Worm (Caenorhabditis elegans) whole organism, L1 larva: ENCODE results near the gene flh-1.
A peak's percentile ranks its signal among the peaks of the same experiment; 100 is the strongest.
"Not testable (repeated sequence)": the region's sequence is repeated elsewhere in the genome, so short reads cannot be mapped to it uniquely, and the experiment has no call there.

ENCODE experiments used
- C16A3.4 ChIP-seq: fragments of 150-350 bp; optimal IDR thresholded peaks from 2 replicates; lab custom pipeline; 2014; ENCODE audit warnings: missing biosample characterization, missing genetic modification characterization
- aha-1 ChIP-seq: fragments of 150-350 bp; optimal IDR thresholded peaks from 2 replicates; lab custom pipeline; 2014; ENCODE audit warnings: missing biosample characterization, missing genetic modification characterization
- alr-1 ChIP-seq: fragments of 200-800 bp; sonication (Bioruptor generic); optimal IDR thresholded peaks from 2 replicates; lab custom pipeline; 2018; ENCODE audit warnings: borderline replicate concordance, mild to moderate bottlenecking, missing genetic modification characterization, missing compliant biosample characterization
- ama-1 ChIP-seq: fragments of 150-350 bp; optimal IDR thresholded peaks from 2 replicates; lab custom pipeline; 2014
- ceh-88 ChIP-seq: fragments of 200-800 bp; sonication (Bioruptor generic); IDR thresholded peaks from 2 replicates; pipeline ENCODE4 v1.3.6; 2022; ENCODE audit warnings: missing genetic modification characterization, missing compliant biosample characterization
- ceh-90 ChIP-seq: sonication (generic microtip); optimal IDR thresholded peaks from 2 replicates; lab custom pipeline; 2016; ENCODE audit warnings: missing genetic modification characterization, missing compliant biosample characterization
- ces-1 ChIP-seq: fragments of 150-350 bp; optimal IDR thresholded peaks from 2 replicates; lab custom pipeline; 2014; ENCODE audit warnings: missing biosample characterization, missing genetic modification reagents, missing genetic modification characterization
- dpl-1 ChIP-seq, 3 experiments: fragments of 150-350 bp in 2 of 3; sonication (generic microtip) in 1 of 3; optimal IDR thresholded peaks; 2 replicates each; lab custom pipeline; 2014 to 2017; ENCODE audit warnings: missing biosample characterization in 3 of 3, missing genetic modification characterization in 3 of 3, missing genetic modification reagents in 3 of 3
- efl-1 ChIP-seq, 4 experiments: fragments of 150-350 bp; optimal IDR thresholded peaks in 3 of 4; peaks in 1 of 4; 1 replicate in 1 of 4; 2 replicates in 3 of 4; lab custom pipeline; 2014; ENCODE audit warnings: missing biosample characterization in 2 of 4, missing genetic modification characterization in 2 of 4, missing genetic modification reagents in 2 of 4
- elt-2 ChIP-seq: sonication (generic microtip); optimal IDR thresholded peaks from 2 replicates; lab custom pipeline; 2016; ENCODE audit warnings: missing genetic modification characterization, mild to moderate bottlenecking, inconsistent platforms, missing compliant biosample characterization, missing genetic modification reagents
- fkh-4 ChIP-seq: sonication (generic microtip); optimal IDR thresholded peaks from 2 replicates; lab custom pipeline; 2016; ENCODE audit warnings: missing compliant biosample characterization, missing genetic modification characterization, borderline replicate concordance
- fkh-8 ChIP-seq: sonication (generic microtip); optimal IDR thresholded peaks from 2 replicates; lab custom pipeline; 2016; ENCODE audit warnings: mild to moderate bottlenecking, missing genetic modification characterization, missing compliant biosample characterization
- fos-1 ChIP-seq: fragments of 150-350 bp; optimal IDR thresholded peaks from 2 replicates; lab custom pipeline; 2014; ENCODE audit warnings: missing biosample characterization, missing genetic modification characterization
- hpl-2 ChIP-seq: fragments of 150-350 bp; optimal IDR thresholded peaks from 2 replicates; lab custom pipeline; 2014; ENCODE audit warnings: missing biosample characterization, missing genetic modification reagents, missing genetic modification characterization
- irx-1 ChIP-seq: sonication (generic microtip); optimal IDR thresholded peaks from 2 replicates; lab custom pipeline; 2016; ENCODE audit warnings: missing genetic modification characterization, missing compliant biosample characterization
- isw-1 ChIP-seq: fragments of 200-800 bp; sonication (Bioruptor generic); IDR thresholded peaks from 2 replicates; pipeline ENCODE4 v1.3.6; 2022; ENCODE audit warnings: missing genetic modification characterization, missing compliant biosample characterization
- lin-13 ChIP-seq: fragments of 150-350 bp; optimal IDR thresholded peaks from 2 replicates; lab custom pipeline; 2014; ENCODE audit warnings: missing biosample characterization, missing genetic modification reagents, missing genetic modification characterization
- lin-14 ChIP-seq: fragments of 200-800 bp; sonication (Bioruptor generic); optimal IDR thresholded peaks from 2 replicates; lab custom pipeline; 2018; ENCODE audit warnings: mild to moderate bottlenecking, missing genetic modification characterization, moderate library complexity, missing compliant biosample characterization
- mdl-1 ChIP-seq, 2 experiments: fragments of 150-350 bp; optimal IDR thresholded peaks; 2 replicates each; lab custom pipeline; 2014 to 2017; ENCODE audit warnings: missing biosample characterization in 2 of 2, missing genetic modification characterization in 2 of 2, inconsistent platforms in 1 of 2
- mep-1 ChIP-seq: fragments of 150-350 bp; optimal IDR thresholded peaks from 2 replicates; lab custom pipeline; 2014; ENCODE audit warnings: missing biosample characterization, missing genetic modification characterization
- nhr-11 ChIP-seq: fragments of 150-350 bp; optimal IDR thresholded peaks from 2 replicates; lab custom pipeline; 2014; ENCODE audit warnings: missing biosample characterization, missing genetic modification characterization
- nhr-20 ChIP-seq: sonication (generic microtip); optimal IDR thresholded peaks from 2 replicates; lab custom pipeline; 2016; ENCODE audit warnings: mild to moderate bottlenecking, missing genetic modification characterization, missing compliant biosample characterization
- nhr-77 ChIP-seq: fragments of 150-350 bp; optimal IDR thresholded peaks from 2 replicates; lab custom pipeline; 2014; ENCODE audit warnings: missing biosample characterization, missing genetic modification characterization
- pag-3 ChIP-seq: sonication (generic microtip); optimal IDR thresholded peaks from 2 replicates; lab custom pipeline; 2017; ENCODE audit warnings: missing genetic modification characterization, mild to moderate bottlenecking, missing compliant biosample characterization, antibody characterized with exemption, borderline replicate concordance; ENCODE audit not compliant: insufficient read depth
- rnt-1 ChIP-seq: sonication (generic microtip); optimal IDR thresholded peaks from 2 replicates; lab custom pipeline; 2016; ENCODE audit warnings: mild to moderate bottlenecking, missing genetic modification characterization, moderate library complexity, missing compliant biosample characterization
- snu-23 ChIP-seq: sonication (generic microtip); optimal IDR thresholded peaks from 2 replicates; lab custom pipeline; 2016; ENCODE audit warnings: missing genetic modification characterization, missing compliant biosample characterization
- sptf-1 ChIP-seq: fragments of 150-350 bp; optimal IDR thresholded peaks from 2 replicates; lab custom pipeline; 2014; ENCODE audit warnings: missing biosample characterization, missing genetic modification characterization
- unc-130 ChIP-seq: fragments of 150-350 bp; optimal IDR thresholded peaks from 2 replicates; lab custom pipeline; 2017; ENCODE audit warnings: missing biosample characterization, missing genetic modification characterization, inconsistent platforms
- xbp-1 ChIP-seq: sonication (generic microtip); optimal IDR thresholded peaks from 2 replicates; lab custom pipeline; 2016; ENCODE audit warnings: missing genetic modification characterization, missing compliant biosample characterization
- ztf-11 ChIP-seq, 2 experiments: sonication (generic microtip); optimal IDR thresholded peaks; 2 replicates each; lab custom pipeline; 2016 to 2017; ENCODE audit warnings: missing genetic modification characterization in 2 of 2, missing biosample characterization in 1 of 2, missing compliant biosample characterization in 1 of 2

Gene flh-1

ce11 chrIV:9263812-9264320, at the start of gene flh-1:
Gene flh-1 (minus strand): TSS chrIV:9264270.
- TF ChIP-seq isw-1 (GFP tag; lab: Robert Waterston, UW) (no peak), aha-1 (no peak)

- TF ChIP-seq nhr-77 (tag; lab: Kevin White, UChicago); mdl-1 (tag; optimal IDR thresholded peaks at IDR 0.05; lab: Kevin White, UChicago); dpl-1 (GFP tag; optimal IDR thresholded peaks at IDR 0.05; lab: Kevin White, UChicago): not testable (repeated sequence)
These were observed 48.8 kb upstream of the flh-1 start, which contains the start of gene F49C12.7 for ce11 chrIV:9312827-9313226. Gene F49C12.7 (minus strand): TSS chrIV:9312927.

- TF ChIP-seq fos-1 (no peak), efl-1 (optimal IDR thresholded peaks at IDR 0.05; lab: Kevin White, UChicago) (no peak), efl-1 (GFP tag; optimal IDR thresholded peaks at IDR 0.05 in 1 of 2; lab: Kevin White, UChicago) (peak in 1 of 2 experiments; percentile 75), nhr-20 (tag; lab: Kevin White, UChicago) (peak; percentile 7), elt-2 (peak; percentile 90), mep-1 (no peak)
These were observed 47.0 kb upstream of the flh-1 start for ce11 chrIV:9310935-9311566.

- no peak for TF ChIP-seq lin-14 (GFP tag; lab: Kevin White, UChicago)
- no peak for TF ChIP-seq efl-1 (optimal IDR thresholded peaks at IDR 0.05; lab: Kevin White, UChicago)
- TF ChIP-seq efl-1 (GFP tag; optimal IDR thresholded peaks at IDR 0.05 in 1 of 2; lab: Kevin White, UChicago): no peak
- no peak for TF ChIP-seq nhr-20 (tag; lab: Kevin White, UChicago)
These were observed 44.9 kb upstream of the flh-1 start, which contains the start of gene F49C12.6 for ce11 chrIV:9308975-9309374. Gene F49C12.6 (minus strand): TSS chrIV:9309075.

ce11 chrIV:9304617-9305016, 40.5 kb upstream of the flh-1 start, which contains the start of gene F49C12.5:
Gene F49C12.5 (plus strand): TSS chrIV:9304917.
- no peak for TF ChIP-seq aha-1
- no peak for TF ChIP-seq unc-130 (tag; lab: Kevin White, UChicago)
- TF ChIP-seq mdl-1 (tag; optimal IDR thresholded peaks at IDR 0.05; lab: Kevin White, UChicago): no peak
- no peak for TF ChIP-seq ces-1 (GFP tag; lab: Kevin White, UChicago)
- no peak for TF ChIP-seq pag-3
- TF ChIP-seq lin-13: no peak
- no peak for TF ChIP-seq snu-23 (GFP tag; lab: Kevin White, UChicago)
- no peak for TF ChIP-seq xbp-1 (tag; lab: Kevin White, UChicago)
- no peak for TF ChIP-seq rnt-1 (tag; lab: Kevin White, UChicago)
- no peak for TF ChIP-seq fkh-8 (tag; lab: Kevin White, UChicago)
- TF ChIP-seq irx-1 (tag; lab: Kevin White, UChicago): no peak
- TF ChIP-seq sptf-1: no peak
- no peak for TF ChIP-seq lin-14 (GFP tag; lab: Kevin White, UChicago)
- no peak for TF ChIP-seq alr-1 (tag; lab: Kevin White, UChicago)
- TF ChIP-seq hpl-2: no peak
- no peak for TF ChIP-seq C16A3.4 (tag; lab: Kevin White, UChicago)
- TF ChIP-seq nhr-11 (tag; lab: Kevin White, UChicago): no peak
- no peak for TF ChIP-seq ceh-90 (tag; lab: Kevin White, UChicago)
- no peak for TF ChIP-seq ztf-11 (tag; optimal IDR thresholded peaks at IDR 0.05; lab: Kevin White, UChicago)
- no peak for TF ChIP-seq fkh-4 (tag; lab: Kevin White, UChicago)

ce11 chrIV:9303994-9304393, 39.9 kb upstream of the flh-1 start, which contains the start of gene F49C12.4:
Gene F49C12.4 (minus strand): TSS chrIV:9304094.
- TF ChIP-seq sptf-1 (no peak), ama-1 (no peak), ceh-88 (no peak), hpl-2 (no peak)
